Worm (Caenorhabditis elegans): ENCODE measurements around the gene cyp-13A12.
A peak's percentile ranks its signal among the peaks of the same experiment; 100 is the strongest.

The cyp-13A12 gene

DNA sequence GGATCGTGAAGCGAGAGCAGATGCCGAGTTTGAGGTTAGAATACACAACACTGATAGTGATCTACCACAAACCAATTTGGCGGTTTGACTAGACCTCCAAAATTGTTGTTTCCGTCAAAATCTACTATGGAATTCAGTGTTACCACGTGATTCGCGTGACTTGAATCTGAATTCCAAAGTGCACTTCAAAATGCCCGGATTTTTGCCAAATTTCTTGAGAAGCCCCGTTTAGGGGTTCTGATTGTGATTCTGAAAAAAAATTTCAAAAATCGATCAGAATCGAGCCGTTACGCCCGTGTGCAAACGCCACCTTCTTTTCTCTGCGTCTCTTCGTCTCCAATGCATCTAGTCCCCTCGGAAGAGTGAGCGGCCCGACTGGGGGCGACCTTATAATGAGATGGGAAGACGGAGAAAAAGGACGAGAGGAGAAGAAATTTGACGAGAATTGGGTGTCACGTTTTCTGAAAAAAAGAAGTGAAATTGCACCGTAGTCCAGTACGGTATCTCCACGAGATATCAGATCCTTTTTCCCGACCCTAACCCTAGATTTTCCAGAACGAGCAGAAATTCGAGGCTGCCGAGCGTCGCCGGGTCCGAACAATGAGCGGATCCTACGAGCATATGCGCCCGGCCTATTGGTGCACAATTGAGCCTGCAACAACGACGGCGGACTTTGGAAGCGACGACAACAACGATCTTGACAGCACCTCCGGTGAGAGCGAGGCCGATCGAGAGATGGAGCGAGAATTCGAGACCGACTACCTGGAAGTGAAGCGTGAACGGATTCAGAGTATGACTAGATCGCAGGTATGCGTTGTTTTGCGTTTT lies 47.3 kb downstream of the cyp-13A12 start:
- TF ChIP-seq unc-62 (GFP tag; optimal IDR thresholded peaks at IDR 0.05): no peak
- TF ChIP-seq lsy-2 (tag; optimal IDR thresholded peaks at IDR 0.05): peak; percentile 33
- peak; percentile 14 for TF ChIP-seq mls-2 (tag; optimal IDR thresholded peaks at IDR 0.05)
- TF ChIP-seq ces-1 (GFP tag; optimal IDR thresholded peaks at IDR 0.05): peak; percentile 32
- TF ChIP-seq unc-120 (tag; optimal IDR thresholded peaks at IDR 0.05; ENCODE audit: poor library complexity, severe bottlenecking): no peak
- TF ChIP-seq hlh-1 (tag; optimal IDR thresholded peaks at IDR 0.05): peak; percentile 20
- peak; percentile 7 for TF ChIP-seq bed-3 (GFP tag; optimal IDR thresholded peaks at IDR 0.05)
- peak; percentile 7 for TF ChIP-seq cnd-1 (tag; optimal IDR thresholded peaks at IDR 0.05)
- TF ChIP-seq zip-8 (tag; optimal IDR thresholded peaks at IDR 0.05): no peak
- no peak for TF ChIP-seq nhr-237 (tag; optimal IDR thresholded peaks at IDR 0.05)
- TF ChIP-seq lin-13 (tag; optimal IDR thresholded peaks at IDR 0.05): no peak
